Worm (Caenorhabditis elegans) whole organism, young adult: Measurements from ENCODE around the gene F54F2.6.

ENCODE experiments used
- B0336.3 ChIP-seq: fragments of 200-800 bp; sonication (Bioruptor generic); IDR thresholded peaks from 2 replicates; pipeline ENCODE4 v1.3.6; 2022; ENCODE audit warnings: missing genetic modification characterization, missing compliant biosample characterization
- F10E7.11 ChIP-seq: sonication (generic microtip); optimal IDR thresholded peaks from 2 replicates; lab custom pipeline; 2017; ENCODE audit warnings: mild to moderate bottlenecking, missing genetic modification characterization, moderate library complexity, missing compliant biosample characterization
- F22D6.2 ChIP-seq: sonication (generic microtip); optimal IDR thresholded peaks from 2 replicates; lab custom pipeline; 2016; ENCODE audit warnings: mild to moderate bottlenecking, missing genetic modification characterization, missing compliant biosample characterization
- F39B2.1 ChIP-seq: fragments of 200-800 bp; sonication (Bioruptor generic); IDR thresholded peaks from 2 replicates; pipeline ENCODE4 v1.3.6; 2022; ENCODE audit warnings: missing genetic modification reagents, missing genetic modification characterization, missing compliant biosample characterization
- F49E8.2 ChIP-seq: sonication (generic microtip); optimal IDR thresholded peaks from 3 replicates; lab custom pipeline; 2017; ENCODE audit warnings: missing genetic modification characterization, mild to moderate bottlenecking, missing compliant biosample characterization, antibody characterized with exemption, moderate library complexity; ENCODE audit not compliant: insufficient read depth
- F52B5.7 ChIP-seq: sonication (generic microtip); optimal IDR thresholded peaks from 2 replicates; lab custom pipeline; 2016; ENCODE audit warnings: mild to moderate bottlenecking, missing genetic modification characterization, missing compliant biosample characterization
- F57A8.1 ChIP-seq: fragments of 200-800 bp; sonication (Bioruptor generic); optimal IDR thresholded peaks from 2 replicates; lab custom pipeline; 2018; ENCODE audit warnings: mild to moderate bottlenecking, missing genetic modification characterization, moderate library complexity, missing compliant biosample characterization
- Y53F4B.3 ChIP-seq: fragments of 200-800 bp; sonication (Bioruptor generic); IDR thresholded peaks from 2 replicates; pipeline ENCODE4 v1.3.6; 2022; ENCODE audit warnings: missing genetic modification reagents, missing genetic modification characterization, missing compliant biosample characterization
- Y67H2A.10 ChIP-seq: fragments of 200-800 bp; sonication (Bioruptor generic); conservative IDR thresholded peaks from 2 replicates; pipeline ENCODE4 v1.3.6; 2022; ENCODE audit warnings: missing genetic modification reagents, missing genetic modification characterization, missing compliant biosample characterization
- atf-7 ChIP-seq: sonication (generic microtip); optimal IDR thresholded peaks from 2 replicates; lab custom pipeline; 2017; ENCODE audit warnings: mild to moderate bottlenecking, missing genetic modification characterization, missing compliant biosample characterization
- attf-5 ChIP-seq: fragments of 200-800 bp; sonication (Bioruptor generic); optimal IDR thresholded peaks from 2 replicates; lab custom pipeline; 2018; ENCODE audit warnings: mild to moderate bottlenecking, missing genetic modification characterization, missing compliant biosample characterization
- bed-2 ChIP-seq: fragments of 200-800 bp; sonication (Bioruptor generic); IDR thresholded peaks from 2 replicates; pipeline ENCODE4 v1.3.6; 2022; ENCODE audit warnings: missing genetic modification reagents, missing genetic modification characterization, missing compliant biosample characterization
- cebp-1 ChIP-seq, 2 experiments: fragments of 200-800 bp in 1 of 2; sonication (Bioruptor generic) in 1 of 2; sonication (generic microtip) in 1 of 2; IDR thresholded peaks in 1 of 2; optimal IDR thresholded peaks in 1 of 2; 2 replicates each; pipeline versions ENCODE4 v1.3.6 to Lab custom; 2017 to 2022; ENCODE audit warnings: missing compliant biosample characterization in 2 of 2, missing genetic modification characterization in 2 of 2, mild to moderate bottlenecking in 1 of 2, missing genetic modification reagents in 1 of 2, moderate library complexity in 1 of 2
- ceh-100 ChIP-seq: fragments of 200-800 bp; sonication (Bioruptor generic); IDR thresholded peaks from 2 replicates; pipeline ENCODE4 v1.3.6; 2022; ENCODE audit warnings: missing genetic modification reagents, missing genetic modification characterization, missing compliant biosample characterization
- ceh-27 ChIP-seq: fragments of 200-800 bp; sonication (Bioruptor generic); optimal IDR thresholded peaks from 2 replicates; lab custom pipeline; 2018; ENCODE audit warnings: mild to moderate bottlenecking, missing genetic modification characterization, moderate library complexity, missing compliant biosample characterization
- ceh-40 ChIP-seq: fragments of 200-800 bp; sonication (Bioruptor generic); IDR thresholded peaks from 2 replicates; pipeline ENCODE4 v1.3.6; 2022; ENCODE audit warnings: missing genetic modification characterization, missing compliant biosample characterization
- ceh-58 ChIP-seq: fragments of 200-800 bp; sonication (Bioruptor generic); IDR thresholded peaks from 2 replicates; pipeline ENCODE4 v1.3.6; 2022; ENCODE audit warnings: missing genetic modification characterization, missing compliant biosample characterization
- ceh-79 ChIP-seq: sonication (generic microtip); optimal IDR thresholded peaks from 2 replicates; lab custom pipeline; 2017; ENCODE audit warnings: mild to moderate bottlenecking, missing genetic modification characterization, missing compliant biosample characterization
- die-1 ChIP-seq: sonication (generic microtip); optimal IDR thresholded peaks from 2 replicates; lab custom pipeline; 2016; ENCODE audit warnings: missing genotype, mild to moderate bottlenecking, missing genetic modification characterization, missing compliant biosample characterization
- dox-1 ChIP-seq: fragments of 200-800 bp; sonication (Bioruptor generic); IDR thresholded peaks from 2 replicates; pipeline ENCODE4 v1.3.6; 2022; ENCODE audit warnings: missing genetic modification reagents, missing genetic modification characterization, missing compliant biosample characterization
- dpff-1 ChIP-seq: sonication (generic microtip); optimal IDR thresholded peaks from 2 replicates; lab custom pipeline; 2017; ENCODE audit warnings: mild to moderate bottlenecking, missing genetic modification characterization, missing compliant biosample characterization
- dpl-1 ChIP-seq: fragments of 150-350 bp; optimal IDR thresholded peaks from 2 replicates; lab custom pipeline; 2014; ENCODE audit warnings: missing biosample characterization, missing genetic modification reagents, missing genetic modification characterization
- ekl-4 ChIP-seq: fragments of 200-800 bp; sonication (Bioruptor generic); IDR thresholded peaks from 2 replicates; pipeline ENCODE4 v1.3.6; 2022; ENCODE audit warnings: missing genetic modification reagents, missing genetic modification characterization, missing compliant biosample characterization
- fkh-3 ChIP-seq: sonication (generic microtip); optimal IDR thresholded peaks from 2 replicates; lab custom pipeline; 2016; ENCODE audit warnings: mild to moderate bottlenecking, missing genetic modification characterization, missing compliant biosample characterization
- gei-17 ChIP-seq: fragments of 200-800 bp; sonication (Bioruptor generic); optimal IDR thresholded peaks from 2 replicates; lab custom pipeline; 2018; ENCODE audit warnings: mild to moderate bottlenecking, missing genetic modification characterization, missing compliant biosample characterization
- him-1 ChIP-seq: sonication (generic microtip); optimal IDR thresholded peaks from 2 replicates; lab custom pipeline; 2016; ENCODE audit warnings: missing genotype, missing genetic modification reagents, missing genetic modification characterization, missing compliant biosample characterization
- hlh-12 ChIP-seq: sonication (generic microtip); optimal IDR thresholded peaks from 2 replicates; lab custom pipeline; 2016; ENCODE audit warnings: missing genetic modification characterization, missing compliant biosample characterization
- hrde-1 ChIP-seq: sonication (generic microtip); optimal IDR thresholded peaks from 2 replicates; lab custom pipeline; 2016; ENCODE audit warnings: missing genetic modification characterization, mild to moderate bottlenecking, missing compliant biosample characterization, moderate library complexity, missing genotype, missing genetic modification reagents, borderline replicate concordance
- let-526 ChIP-seq: fragments of 200-800 bp; sonication (Bioruptor generic); IDR thresholded peaks from 2 replicates; pipeline ENCODE4 v1.3.6; 2022; ENCODE audit warnings: missing genetic modification reagents, missing genetic modification characterization, missing compliant biosample characterization
- lin-26 ChIP-seq: fragments of 200-800 bp; sonication (Bioruptor generic); IDR thresholded peaks from 2 replicates; pipeline ENCODE4 v1.3.6; 2022; ENCODE audit warnings: missing genetic modification reagents, missing genetic modification characterization, missing compliant biosample characterization
- lin-40 ChIP-seq: sonication (generic microtip); optimal IDR thresholded peaks from 2 replicates; lab custom pipeline; 2016; ENCODE audit warnings: missing genetic modification characterization, mild to moderate bottlenecking, missing compliant biosample characterization, missing genotype, missing genetic modification reagents
- lin-54 ChIP-seq: fragments of 200-800 bp; sonication (Bioruptor generic); optimal IDR thresholded peaks from 2 replicates; lab custom pipeline; 2018; ENCODE audit warnings: mild to moderate bottlenecking, missing genetic modification characterization, missing compliant biosample characterization
- madf-10 ChIP-seq: sonication (generic microtip); optimal IDR thresholded peaks from 2 replicates; lab custom pipeline; 2016; ENCODE audit warnings: mild to moderate bottlenecking, missing genetic modification characterization, missing compliant biosample characterization
- madf-8 ChIP-seq: fragments of 200-800 bp; sonication (Bioruptor generic); conservative IDR thresholded peaks from 2 replicates; pipeline ENCODE4 v1.3.6; 2022; ENCODE audit warnings: missing genetic modification reagents, missing genetic modification characterization, missing compliant biosample characterization
- mxl-1 ChIP-seq: sonication (generic microtip); optimal IDR thresholded peaks from 2 replicates; lab custom pipeline; 2016; ENCODE audit warnings: missing genetic modification characterization, missing compliant biosample characterization
- nfyb-1 ChIP-seq: fragments of 200-800 bp; sonication (Bioruptor generic); IDR thresholded peaks from 2 replicates; pipeline ENCODE4 v1.3.6; 2022; ENCODE audit warnings: missing genetic modification reagents, missing genetic modification characterization, missing compliant biosample characterization
- nhr-120 ChIP-seq: fragments of 200-800 bp; sonication (Bioruptor generic); IDR thresholded peaks from 2 replicates; pipeline ENCODE4 v1.3.6; 2022; ENCODE audit warnings: missing genetic modification characterization, missing compliant biosample characterization
- nhr-80 ChIP-seq: sonication (generic microtip); optimal IDR thresholded peaks from 2 replicates; lab custom pipeline; 2016; ENCODE audit warnings: missing genetic modification characterization, missing compliant biosample characterization
- nhr-90 ChIP-seq: sonication (generic microtip); optimal IDR thresholded peaks from 2 replicates; lab custom pipeline; 2016; ENCODE audit warnings: missing genotype, mild to moderate bottlenecking, missing genetic modification characterization, missing compliant biosample characterization
- pha-4 ChIP-seq: fragments of 150-350 bp; sonication (generic microtip); optimal IDR thresholded peaks from 2 replicates; lab custom pipeline; 2014; ENCODE audit warnings: missing biosample characterization, missing genetic modification reagents, missing genetic modification characterization
- rcor-1 ChIP-seq: fragments of 200-800 bp; sonication (Bioruptor generic); IDR thresholded peaks from 2 replicates; pipeline ENCODE4 v1.3.6; 2022; ENCODE audit warnings: missing genetic modification reagents, missing genetic modification characterization, missing compliant biosample characterization
- rpc-1 ChIP-seq, 2 experiments: fragments of 150-350 bp in 1 of 2; sonication (generic microtip) in 1 of 2; optimal IDR thresholded peaks; 2 replicates each; lab custom pipeline; 2014 to 2018; ENCODE audit warnings: missing biosample characterization in 1 of 2, missing genetic modification characterization in 1 of 2, missing genetic modification reagents in 1 of 2, missing genotype in 1 of 2
- sea-2 ChIP-seq: fragments of 200-800 bp; sonication (Bioruptor generic); IDR thresholded peaks from 2 replicates; pipeline ENCODE4 v1.3.6; 2022; ENCODE audit warnings: missing genetic modification characterization, missing compliant biosample characterization
- snpc-1.3 ChIP-seq: sonication (generic microtip); optimal IDR thresholded peaks from 2 replicates; lab custom pipeline; 2017; ENCODE audit warnings: missing genetic modification characterization, mild to moderate bottlenecking, missing compliant biosample characterization, antibody characterized with exemption, moderate library complexity, missing genotype, missing genetic modification reagents; ENCODE audit not compliant: insufficient read depth
- tbp1 ChIP-seq: fragments of 200-800 bp; sonication (Bioruptor generic); optimal IDR thresholded peaks from 2 replicates; lab custom pipeline; 2018; ENCODE audit warnings: mild to moderate bottlenecking, missing genetic modification characterization, missing compliant biosample characterization
- tbx-9 ChIP-seq: sonication (generic microtip); optimal IDR thresholded peaks from 2 replicates; lab custom pipeline; 2016; ENCODE audit warnings: borderline replicate concordance, missing genetic modification characterization, inconsistent platforms, missing compliant biosample characterization
- tlf-1 ChIP-seq: fragments of 200-800 bp; sonication (Bioruptor generic); optimal IDR thresholded peaks from 2 replicates; lab custom pipeline; 2018; ENCODE audit warnings: mild to moderate bottlenecking, missing genetic modification characterization, missing compliant biosample characterization
- ztf-28 ChIP-seq: fragments of 200-800 bp; sonication (Bioruptor generic); IDR thresholded peaks from 2 replicates; pipeline ENCODE4 v1.3.6; 2022; ENCODE audit warnings: missing genetic modification reagents, missing genetic modification characterization, missing compliant biosample characterization
- ztf-3 ChIP-seq: fragments of 200-800 bp; sonication (Bioruptor generic); optimal IDR thresholded peaks from 2 replicates; lab custom pipeline; 2018; ENCODE audit warnings: mild to moderate bottlenecking, missing genetic modification characterization, missing compliant biosample characterization

The F54F2.6 gene

ce11 chrIII:8782744-8783143 lies 17.8 kb downstream of the F54F2.6 start (continued):
- TF ChIP-seq dpff-1 (tag; lab: Kevin White, UChicago) = no peak
- TF ChIP-seq fkh-3 (tag; lab: Kevin White, UChicago) = no peak
- TF ChIP-seq ceh-40 (GFP tag; lab: Robert Waterston, UW) = no peak
- TF ChIP-seq dox-1 (GFP tag; lab: Robert Waterston, UW) = no peak
- peak; percentile 90 for TF ChIP-seq nhr-80 (tag; lab: Kevin White, UChicago)
- TF ChIP-seq dpl-1 = no peak
- TF ChIP-seq ceh-79 (tag; lab: Kevin White, UChicago) = no peak
- TF ChIP-seq tlf-1 (GFP tag; lab: Kevin White, UChicago) = no peak
- no peak for TF ChIP-seq tbx-9
- TF ChIP-seq bed-2 (GFP tag; lab: Robert Waterston, UW) = no peak
- TF ChIP-seq madf-8 (GFP tag; lab: Robert Waterston, UW) = no peak
- no peak for TF ChIP-seq F57A8.1
- TF ChIP-seq lin-40 (tag; lab: Kevin White, UChicago) = peak; percentile 44
- no peak for TF ChIP-seq let-526 (GFP tag; lab: Robert Waterston, UW)
- TF ChIP-seq tbp1 (GFP tag; lab: Kevin White, UChicago) = peak; percentile 25
- TF ChIP-seq mxl-1 = no peak
- 0 out of 2 replicates have a peak, but pooled peaks have one; percentile 35 for TF ChIP-seq cebp-1 (GFP tag; IDR thresholded peaks at IDR 0.05; lab: Robert Waterston, UW)
- TF ChIP-seq cebp-1 (tag; optimal IDR thresholded peaks at IDR 0.05; lab: Kevin White, UChicago) = peak; percentile 44
- no peak for TF ChIP-seq Y53F4B.3 (GFP tag; lab: Robert Waterston, UW)
- no peak for TF ChIP-seq lin-54 (GFP tag; lab: Kevin White, UChicago)
- no peak for TF ChIP-seq rpc-1 (optimal IDR thresholded peaks at IDR 0.05; lab: Kevin White, UChicago)
- TF ChIP-seq rpc-1 (tag; optimal IDR thresholded peaks at IDR 0.05; lab: Kevin White, UChicago) = no peak
- TF ChIP-seq F10E7.11 (tag; lab: Kevin White, UChicago) = no peak
- TF ChIP-seq Y67H2A.10 (GFP tag; lab: Robert Waterston, UW) = no peak
- no peak for TF ChIP-seq F39B2.1 (GFP tag; lab: Robert Waterston, UW)
- no peak for TF ChIP-seq ceh-100 (GFP tag; lab: Robert Waterston, UW)
- TF ChIP-seq nhr-90 (tag; lab: Kevin White, UChicago) = no peak
- TF ChIP-seq B0336.3 (GFP tag; lab: Robert Waterston, UW) = no peak
- no peak for TF ChIP-seq ztf-28 (GFP tag; lab: Robert Waterston, UW)
- no peak for TF ChIP-seq him-1 (tag; lab: Kevin White, UChicago)
- TF ChIP-seq ztf-3 (GFP tag; lab: Kevin White, UChicago) = no peak
- TF ChIP-seq sea-2 = no peak
- no peak for TF ChIP-seq ekl-4 (GFP tag; lab: Robert Waterston, UW)
- no peak for TF ChIP-seq madf-10 (tag; lab: Kevin White, UChicago)
- TF ChIP-seq rcor-1 = no peak
- no peak for TF ChIP-seq F49E8.2 (tag; lab: Kevin White, UChicago)
- no peak for TF ChIP-seq snpc-1.3 (tag; lab: Kevin White, UChicago)
- peak; percentile 23; the same call in 1 of the 2 replicates for TF ChIP-seq nfyb-1
- no peak for TF ChIP-seq ceh-58
- TF ChIP-seq attf-5 (GFP tag; lab: Kevin White, UChicago) = peak; percentile 49
- no peak for TF ChIP-seq nhr-120 (GFP tag; lab: Robert Waterston, UW)
- no peak for TF ChIP-seq gei-17 (GFP tag; lab: Kevin White, UChicago)
- no peak for TF ChIP-seq lin-26 (GFP tag; lab: Robert Waterston, UW)
- peak; percentile 44 for TF ChIP-seq die-1 (tag; lab: Kevin White, UChicago)
- peak; percentile 7 for TF ChIP-seq F22D6.2 (tag; lab: Kevin White, UChicago)
- TF ChIP-seq pha-4 = no peak
- peak; percentile 47 for TF ChIP-seq atf-7 (tag; lab: Kevin White, UChicago)
- TF ChIP-seq hrde-1 (tag; lab: Kevin White, UChicago) = no peak
- no peak for TF ChIP-seq ceh-27
- TF ChIP-seq F52B5.7 (tag; lab: Kevin White, UChicago) = no peak
- no peak for TF ChIP-seq hlh-12 (tag; lab: Kevin White, UChicago)
